Worm (Caenorhabditis elegans) whole organism, midembryonic: ENCODE results near the gene Y41C4A.22.

ENCODE experiments used
- T22C8.4 ChIP-seq: fragments of 200-800 bp; sonication (Bioruptor generic); IDR thresholded peaks from 2 replicates; pipeline ENCODE4 v1.3.6; 2022; ENCODE audit warnings: missing genetic modification characterization, missing compliant biosample characterization
- ztf-29 ChIP-seq: fragments of 200-800 bp; sonication (Bioruptor generic); IDR thresholded peaks from 2 replicates; pipeline ENCODE4 v1.3.6; 2022; ENCODE audit warnings: missing genetic modification reagents, missing genetic modification characterization, missing compliant biosample characterization

ce11 chrIII:11727010-11727409 lies 31.9 kb downstream of the Y41C4A.22 start:
- no peak for TF ChIP-seq T22C8.4 (GFP tag; lab: Robert Waterston, UW)
- no peak for TF ChIP-seq ztf-29 (GFP tag; lab: Robert Waterston, UW)
